Worm (Caenorhabditis elegans) whole organism, early embryonic: Measurements from ENCODE around the gene lim-8.
A peak's percentile ranks its signal among the peaks of the same experiment; 100 is the strongest.

Experiments
- B0310.2 ChIP-seq: sonication (generic microtip); optimal IDR thresholded peaks from 2 replicates; lab custom pipeline; 2016; ENCODE audit warnings: mild to moderate bottlenecking, missing genetic modification characterization, missing compliant biosample characterization
- F13C5.2 ChIP-seq: sonication (generic microtip); optimal IDR thresholded peaks from 2 replicates; lab custom pipeline; 2017; ENCODE audit warnings: mild to moderate bottlenecking, missing genetic modification characterization, inconsistent platforms, missing compliant biosample characterization
- aly-1 ChIP-seq: sonication (generic microtip); optimal IDR thresholded peaks from 2 replicates; lab custom pipeline; 2016; ENCODE audit warnings: missing genetic modification characterization, missing compliant biosample characterization
- ama-1 ChIP-seq: fragments of 150-350 bp; optimal IDR thresholded peaks from 2 replicates; lab custom pipeline; 2014
- ceh-13 ChIP-seq: fragments of 200-800 bp; sonication (Bioruptor generic); optimal IDR thresholded peaks from 2 replicates; lab custom pipeline; 2018; ENCODE audit warnings: mild to moderate bottlenecking, missing genetic modification characterization, missing compliant biosample characterization
- ceh-36 ChIP-seq: sonication (generic microtip); optimal IDR thresholded peaks from 2 replicates; lab custom pipeline; 2016; ENCODE audit warnings: missing genetic modification characterization, inconsistent platforms, missing compliant biosample characterization
- ets-7 ChIP-seq: sonication (generic microtip); optimal IDR thresholded peaks from 2 replicates; lab custom pipeline; 2016; ENCODE audit warnings: missing genotype, missing genetic modification characterization, missing compliant biosample characterization
- flt-1 ChIP-seq: fragments of 200-800 bp; sonication (Bioruptor generic); IDR thresholded peaks from 2 replicates; pipeline ENCODE4 v1.3.6; 2022; ENCODE audit warnings: missing genetic modification characterization, missing compliant biosample characterization
- hmbx-1 ChIP-seq: sonication (generic microtip); optimal IDR thresholded peaks from 2 replicates; lab custom pipeline; 2016; ENCODE audit warnings: mild to moderate bottlenecking, missing genetic modification characterization, missing compliant biosample characterization
- hmg-4 ChIP-seq: fragments of 200-800 bp; sonication (Bioruptor generic); optimal IDR thresholded peaks from 2 replicates; lab custom pipeline; 2018; ENCODE audit warnings: mild to moderate bottlenecking, missing genetic modification characterization, missing compliant biosample characterization
- hnd-1 ChIP-seq: sonication (generic microtip); optimal IDR thresholded peaks from 2 replicates; lab custom pipeline; 2016; ENCODE audit warnings: missing genetic modification characterization, missing compliant biosample characterization
- pes-1 ChIP-seq: fragments of 200-800 bp; sonication (Bioruptor generic); IDR thresholded peaks from 2 replicates; pipeline ENCODE4 v1.3.6; 2022; ENCODE audit warnings: missing genetic modification reagents, missing genetic modification characterization, missing compliant biosample characterization
- scrt-1 ChIP-seq: fragments of 200-800 bp; sonication (Bioruptor generic); IDR thresholded peaks from 2 replicates; pipeline ENCODE4 v1.3.6; 2022; ENCODE audit warnings: missing genetic modification characterization, missing compliant biosample characterization
- sea-1 ChIP-seq: fragments of 200-800 bp; sonication (Bioruptor generic); conservative IDR thresholded peaks from 2 replicates; pipeline ENCODE4 v1.3.6; 2022; ENCODE audit warnings: missing genetic modification characterization, missing compliant biosample characterization
- tbx-11 ChIP-seq: fragments of 200-800 bp; sonication (Bioruptor generic); IDR thresholded peaks from 2 replicates; pipeline ENCODE4 v1.3.6; 2022; ENCODE audit warnings: missing genetic modification characterization, missing compliant biosample characterization
- tbx-37 ChIP-seq: fragments of 200-800 bp; sonication (Bioruptor generic); conservative IDR thresholded peaks from 2 replicates; pipeline ENCODE4 v1.3.6; 2022; ENCODE audit warnings: missing genetic modification reagents, missing genetic modification characterization, missing compliant biosample characterization
- tra-4 ChIP-seq: sonication (generic microtip); optimal IDR thresholded peaks from 2 replicates; lab custom pipeline; 2017; ENCODE audit warnings: missing genetic modification characterization, missing compliant biosample characterization

lim-8 gene

DNA sequence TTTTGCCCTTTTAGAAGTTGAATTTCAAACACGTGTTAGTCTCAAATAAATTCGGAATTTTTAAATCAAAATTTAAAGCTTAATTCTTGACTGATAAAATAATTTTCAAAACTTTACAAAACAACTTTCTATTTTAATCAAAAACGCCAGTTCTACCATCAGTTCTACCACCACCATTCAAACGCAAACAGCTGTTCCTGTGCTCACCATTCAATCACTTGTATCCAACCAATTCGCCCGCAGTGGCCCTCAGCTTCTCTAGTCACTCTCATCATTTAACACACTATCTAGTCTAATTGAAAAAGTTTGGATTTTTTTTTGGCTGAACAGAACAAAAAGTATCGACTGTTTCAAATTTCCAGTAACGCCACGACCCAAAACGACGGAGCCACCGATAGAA, 20.2 kb downstream of the lim-8 start:
- TF ChIP-seq F13C5.2 (no peak), ceh-36 (tag; lab: Kevin White, UChicago) (no peak), tbx-37 (GFP tag; lab: Robert Waterston, UW) (no peak), B0310.2 (tag; lab: Kevin White, UChicago) (no peak), ceh-13 (GFP tag; lab: Kevin White, UChicago) (no peak), ama-1 (lab: Kevin White, UChicago) (no peak), flt-1 (GFP tag; lab: Robert Waterston, UW) (no peak), tbx-11 (GFP tag; lab: Robert Waterston, UW) (no peak), tra-4 (no peak), aly-1 (tag; lab: Kevin White, UChicago) (no peak), hmbx-1 (tag; lab: Kevin White, UChicago) (no peak), ets-7 (tag; lab: Kevin White, UChicago) (no peak), hmg-4 (no peak), hnd-1 (tag; lab: Kevin White, UChicago) (no peak), sea-1 (no peak), pes-1 (no peak), scrt-1 (GFP tag; lab: Robert Waterston, UW) (no peak)

DNA sequence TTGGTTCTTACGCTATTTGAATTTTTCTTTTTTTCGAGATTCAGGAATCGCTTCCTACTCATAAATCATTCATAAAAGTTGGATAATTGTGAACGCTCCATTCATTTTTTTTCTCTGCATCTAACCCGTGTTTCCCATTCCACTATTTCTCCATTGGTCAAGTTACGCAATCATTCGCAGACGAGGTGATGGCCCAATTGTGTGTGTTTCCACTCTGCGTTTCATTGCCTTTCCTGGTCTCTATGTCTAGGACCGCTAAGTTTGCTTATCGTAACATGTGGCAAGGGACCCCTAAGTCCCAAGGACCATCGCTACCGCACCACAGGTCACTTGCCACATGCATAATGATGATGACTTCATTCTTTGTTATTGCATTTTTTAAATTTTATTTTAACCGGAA, 23.5 kb downstream of the lim-8 start:
- TF ChIP-seq flt-1 (GFP tag; lab: Robert Waterston, UW) (no peak), F13C5.2 (no peak), hmbx-1 (tag; lab: Kevin White, UChicago) (no peak), ceh-36 (tag; lab: Kevin White, UChicago) (no peak), sea-1 (no peak), ets-7 (tag; lab: Kevin White, UChicago) (no peak), hmg-4 (no peak), tra-4 (no peak), aly-1 (tag; lab: Kevin White, UChicago) (no peak), pes-1 (no peak), tbx-37 (GFP tag; lab: Robert Waterston, UW) (no peak), tbx-11 (GFP tag; lab: Robert Waterston, UW) (no peak), scrt-1 (GFP tag; lab: Robert Waterston, UW) (no peak), hnd-1 (tag; lab: Kevin White, UChicago) (no peak), B0310.2 (tag; lab: Kevin White, UChicago) (no peak)

DNA sequence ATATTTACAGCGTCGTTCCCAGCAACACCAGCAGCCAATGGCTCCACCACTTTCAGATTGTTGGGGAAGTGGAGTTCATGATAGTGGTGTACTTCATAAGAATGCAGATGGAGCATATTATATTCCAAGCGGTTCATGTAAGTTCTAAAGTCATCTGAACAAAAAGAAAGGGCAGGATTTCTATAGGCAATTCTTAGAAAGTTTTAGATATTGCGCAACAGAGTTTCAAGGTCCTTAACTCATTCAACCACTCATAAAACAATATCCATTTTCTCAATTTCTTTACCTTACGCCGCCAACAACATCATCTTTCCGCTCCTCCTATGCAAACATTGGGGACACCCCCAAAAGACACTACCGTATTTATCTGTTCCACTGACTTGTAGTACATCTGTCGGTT, 28.7 kb downstream of the lim-8 start:
- TF ChIP-seq pes-1: 0 out of 2 replicates have a peak, but pooled peaks have one; percentile 28
- TF ChIP-seq hmg-4: no peak

DNA sequence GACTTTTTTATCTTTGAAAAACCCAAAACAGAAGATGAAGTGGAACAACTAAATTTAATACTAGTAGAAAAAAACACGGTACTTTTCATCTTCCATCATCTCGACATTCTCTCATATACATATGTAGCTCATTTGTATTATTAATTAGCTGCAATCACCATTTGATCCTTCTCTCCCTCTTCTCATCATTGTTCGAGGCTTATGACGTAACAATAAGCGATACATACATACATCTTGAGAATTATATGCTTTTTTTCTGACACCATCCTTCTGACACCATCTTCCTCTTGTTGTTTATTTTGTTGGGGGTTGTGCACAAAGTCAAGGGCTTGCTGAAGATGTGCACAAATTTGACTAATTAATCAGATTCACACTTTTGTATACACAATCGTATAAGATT, 34.7 kb downstream of the lim-8 start:
- TF ChIP-seq F13C5.2: no peak
- TF ChIP-seq ceh-36 (tag; lab: Kevin White, UChicago): no peak
- no peak for TF ChIP-seq hmbx-1 (tag; lab: Kevin White, UChicago)
- TF ChIP-seq tra-4: no peak
- TF ChIP-seq hnd-1 (tag; lab: Kevin White, UChicago): no peak
- TF ChIP-seq ama-1 (lab: Kevin White, UChicago): no peak
- no peak for TF ChIP-seq ceh-13 (GFP tag; lab: Kevin White, UChicago)
- no peak for TF ChIP-seq tbx-37 (GFP tag; lab: Robert Waterston, UW)
- no peak for TF ChIP-seq aly-1 (tag; lab: Kevin White, UChicago)
- TF ChIP-seq ets-7 (tag; lab: Kevin White, UChicago): no peak
- no peak for TF ChIP-seq tbx-11 (GFP tag; lab: Robert Waterston, UW)
- no peak for TF ChIP-seq flt-1 (GFP tag; lab: Robert Waterston, UW)
- no peak for TF ChIP-seq pes-1
- no peak for TF ChIP-seq scrt-1 (GFP tag; lab: Robert Waterston, UW)
- TF ChIP-seq hmg-4: no peak
- TF ChIP-seq sea-1: no peak
- no peak for TF ChIP-seq B0310.2 (tag; lab: Kevin White, UChicago)

DNA sequence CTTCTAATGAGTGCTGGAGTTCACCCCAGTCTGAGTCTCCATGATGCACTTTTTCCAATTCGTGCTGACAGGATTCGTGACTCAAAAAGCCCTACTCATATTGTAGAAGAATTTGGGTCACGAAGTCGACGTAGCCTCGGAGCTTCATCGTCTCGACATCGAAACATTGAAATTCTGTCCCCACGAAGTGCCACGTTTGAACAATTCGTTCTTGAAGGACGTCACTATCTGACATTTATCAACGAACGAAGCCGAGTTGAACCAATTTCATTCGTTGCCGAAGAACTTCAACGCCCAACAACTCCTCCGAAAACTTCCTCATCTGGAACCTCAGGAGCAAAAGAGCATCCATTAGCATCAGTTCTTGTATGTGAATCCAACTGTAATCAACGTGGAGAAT, 36.5 kb downstream of the lim-8 start:
- TF ChIP-seq ceh-13 (GFP tag; lab: Kevin White, UChicago) (no peak), tbx-11 (GFP tag; lab: Robert Waterston, UW) (no peak), ama-1 (lab: Kevin White, UChicago) (no peak), scrt-1 (GFP tag; lab: Robert Waterston, UW) (no peak), hnd-1 (tag; lab: Kevin White, UChicago) (no peak), sea-1 (no peak), B0310.2 (tag; lab: Kevin White, UChicago) (no peak), F13C5.2 (no peak), hmg-4 (no peak), tbx-37 (GFP tag; lab: Robert Waterston, UW) (no peak), pes-1 (no peak), ets-7 (tag; lab: Kevin White, UChicago) (no peak), hmbx-1 (tag; lab: Kevin White, UChicago) (no peak), tra-4 (no peak), aly-1 (tag; lab: Kevin White, UChicago) (no peak), flt-1 (GFP tag; lab: Robert Waterston, UW) (no peak)

DNA sequence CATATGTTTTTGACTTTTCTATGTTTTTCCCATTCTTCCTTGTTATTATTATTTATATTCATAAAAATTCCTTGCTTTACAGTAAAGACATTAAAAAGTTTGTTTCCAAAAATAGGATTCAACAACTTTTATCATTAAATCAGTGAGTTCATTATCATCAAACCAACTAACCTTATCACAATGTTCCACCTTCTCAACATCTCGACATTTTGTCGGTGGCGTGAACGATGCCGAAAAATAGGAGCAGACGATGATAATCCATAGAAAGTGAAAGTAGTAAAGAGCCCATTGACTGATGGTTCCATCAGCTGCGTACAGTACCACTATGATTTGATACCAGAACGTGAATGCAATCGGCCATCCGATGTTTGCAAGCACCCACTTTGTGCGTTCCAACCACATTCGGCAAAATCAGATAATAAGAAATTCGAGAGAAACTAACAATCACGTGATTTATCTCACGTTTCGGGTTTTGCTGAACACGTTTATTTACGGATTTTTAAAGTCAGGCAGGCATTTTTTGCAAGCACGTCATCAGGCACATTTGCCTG, 46.1 kb downstream of the lim-8 start, which contains the start of gene dhhc-5:
Gene dhhc-5, minus strand, starts transcription at position 406 of the 551 bp plus-strand sequence.
- no peak for TF ChIP-seq hmbx-1 (tag; lab: Kevin White, UChicago)
- no peak for TF ChIP-seq ceh-13 (GFP tag; lab: Kevin White, UChicago)
- no peak for TF ChIP-seq ceh-36 (tag; lab: Kevin White, UChicago)
- no peak for TF ChIP-seq tbx-11 (GFP tag; lab: Robert Waterston, UW)

DNA sequence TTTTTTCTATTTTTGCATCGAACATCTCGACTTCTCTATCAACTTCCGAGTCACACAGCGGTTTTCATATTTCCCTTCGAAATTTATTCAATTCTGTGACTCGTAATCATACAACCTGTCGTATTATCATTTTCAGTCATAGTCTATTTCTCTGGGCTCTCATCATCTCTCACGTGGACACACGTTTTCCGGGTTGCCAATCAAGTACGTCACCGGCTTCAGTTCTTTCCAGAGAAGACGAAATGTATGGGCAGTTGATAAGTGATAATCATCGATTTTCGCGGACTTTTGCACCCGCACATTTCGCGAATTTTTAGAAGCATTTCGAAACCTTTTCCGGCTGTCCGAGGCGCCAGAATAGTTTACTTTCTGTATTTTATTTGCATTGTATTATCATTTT, 47.7 kb downstream of the lim-8 start, which contains the start of gene srv-1:
Gene srv-1, plus strand, starts transcription at position 131 of the 400 bp plus-strand sequence.
- TF ChIP-seq hnd-1 (tag; lab: Kevin White, UChicago) (no peak), scrt-1 (GFP tag; lab: Robert Waterston, UW) (no peak), tbx-11 (GFP tag; lab: Robert Waterston, UW) (no peak), flt-1 (GFP tag; lab: Robert Waterston, UW) (no peak), hmg-4 (no peak), F13C5.2 (no peak), ceh-13 (GFP tag; lab: Kevin White, UChicago) (no peak)
